Worm (Caenorhabditis elegans): ENCODE results near the gene D1005.4.

The D1005.4 gene

ce11 chrX:1483229-1483628 lies 2.4 kb downstream of the D1005.4 start:
- TF ChIP-seq bed-3 (GFP tag; optimal IDR thresholded peaks at IDR 0.05) (no peak), mep-1 (tag; optimal IDR thresholded peaks at IDR 0.05) (no peak), elt-1 (tag; optimal IDR thresholded peaks at IDR 0.05; ENCODE audit: borderline replicate concordance, insufficient read depth) (no peak), drap-1 (GFP tag; optimal IDR thresholded peaks at IDR 0.05) (no peak), ceh-83 (GFP tag; optimal IDR thresholded peaks at IDR 0.05) (no peak), ces-1 (GFP tag; optimal IDR thresholded peaks at IDR 0.05) (no peak), zip-8 (tag; optimal IDR thresholded peaks at IDR 0.05) (no peak), tbx-8 (GFP tag; optimal IDR thresholded peaks at IDR 0.05) (no peak), cnd-1 (tag; optimal IDR thresholded peaks at IDR 0.05) (no peak), mls-2 (tag; optimal IDR thresholded peaks at IDR 0.05) (no peak), blmp-1 (tag; optimal IDR thresholded peaks at IDR 0.05) (no peak), lsy-2 (tag; optimal IDR thresholded peaks at IDR 0.05) (no peak), nhr-237 (tag; optimal IDR thresholded peaks at IDR 0.05) (no peak), nhr-2 (tag; optimal IDR thresholded peaks at IDR 0.05) (no peak), hlh-1 (tag; optimal IDR thresholded peaks at IDR 0.05) (no peak)

- no peak for TF ChIP-seq nhr-28 (tag; optimal IDR thresholded peaks at IDR 0.05)
- no peak for TF ChIP-seq blmp-1 (tag; optimal IDR thresholded peaks at IDR 0.05)
- TF ChIP-seq drap-1 (GFP tag; optimal IDR thresholded peaks at IDR 0.05): no peak
- TF ChIP-seq unc-62 (GFP tag; optimal IDR thresholded peaks at IDR 0.05): no peak
- no peak for TF ChIP-seq mab-5 (tag; optimal IDR thresholded peaks at IDR 0.05)
- no peak for TF ChIP-seq ces-1 (GFP tag; optimal IDR thresholded peaks at IDR 0.05)
- TF ChIP-seq sptf-1 (tag; optimal IDR thresholded peaks at IDR 0.05): no peak
- no peak for TF ChIP-seq unc-39 (tag; optimal IDR thresholded peaks at IDR 0.05)
Measured at ce11 chrX:1480564-1480963, 5.1 kb downstream of the D1005.4 start.

ce11 chrX:1479637-1480036 lies 6.0 kb downstream of the D1005.4 start:
- TF ChIP-seq lin-13 (tag; optimal IDR thresholded peaks at IDR 0.05): no peak
- no peak for TF ChIP-seq nhr-12 (tag; optimal IDR thresholded peaks at IDR 0.05)
- TF ChIP-seq hlh-1 (tag; optimal IDR thresholded peaks at IDR 0.05): no peak
- no peak for TF ChIP-seq ceh-83 (GFP tag; optimal IDR thresholded peaks at IDR 0.05)

- TF ChIP-seq nhr-12 (tag; optimal IDR thresholded peaks at IDR 0.05) (no peak), ceh-83 (GFP tag; optimal IDR thresholded peaks at IDR 0.05) (no peak), flh-1 (GFP tag; optimal IDR thresholded peaks at IDR 0.05) (no peak)
Measured at ce11 chrX:1479190-1479589, 6.4 kb downstream of the D1005.4 start, which contains the start of gene acly-1. TSS of gene acly-1 (plus strand) at chrX:1479542.

ce11 chrX:1478569-1478968 lies 7.0 kb downstream of the D1005.4 start:
- TF ChIP-seq cnd-1 (tag; optimal IDR thresholded peaks at IDR 0.05): no peak
- TF ChIP-seq M03D4.4 (tag; optimal IDR thresholded peaks at IDR 0.05): no peak
- TF ChIP-seq tbx-8 (GFP tag; optimal IDR thresholded peaks at IDR 0.05): no peak
- no peak for TF ChIP-seq sem-2 (GFP tag; optimal IDR thresholded peaks at IDR 0.05)
- no peak for TF ChIP-seq drap-1 (GFP tag; optimal IDR thresholded peaks at IDR 0.05)
- no peak for TF ChIP-seq mep-1 (tag; optimal IDR thresholded peaks at IDR 0.05)
- no peak for TF ChIP-seq elt-3 (tag; optimal IDR thresholded peaks at IDR 0.05)
- no peak for TF ChIP-seq ceh-83 (GFP tag; optimal IDR thresholded peaks at IDR 0.05)
- no peak for TF ChIP-seq hlh-1 (tag; optimal IDR thresholded peaks at IDR 0.05)
- TF ChIP-seq unc-120 (tag; optimal IDR thresholded peaks at IDR 0.05; ENCODE audit: poor library complexity, severe bottlenecking): no peak
- no peak for TF ChIP-seq snpc-4 (tag; optimal IDR thresholded peaks at IDR 0.05)
- no peak for TF ChIP-seq unc-62 (GFP tag; optimal IDR thresholded peaks at IDR 0.05)
- TF ChIP-seq lin-32 (GFP tag; optimal IDR thresholded peaks at IDR 0.05): no peak
- no peak for TF ChIP-seq pha-4 (tag; optimal IDR thresholded peaks at IDR 0.05)
- no peak for TF ChIP-seq ham-2 (GFP tag; optimal IDR thresholded peaks at IDR 0.05)

- TF ChIP-seq sptf-1 (tag; optimal IDR thresholded peaks at IDR 0.05): no peak
- TF ChIP-seq ces-1 (GFP tag; optimal IDR thresholded peaks at IDR 0.05): no peak
- TF ChIP-seq elt-3 (tag; optimal IDR thresholded peaks at IDR 0.05): peak; percentile 18
- no peak for TF ChIP-seq flh-1 (GFP tag; optimal IDR thresholded peaks at IDR 0.05)
Measured at ce11 chrX:1477932-1478331, 7.7 kb downstream of the D1005.4 start.

Data from whole organism, mixed stage, embryonic.